Fruit fly (Drosophila melanogaster): ENCODE results near the gene CG2772.

Gene CG2772

DNA sequence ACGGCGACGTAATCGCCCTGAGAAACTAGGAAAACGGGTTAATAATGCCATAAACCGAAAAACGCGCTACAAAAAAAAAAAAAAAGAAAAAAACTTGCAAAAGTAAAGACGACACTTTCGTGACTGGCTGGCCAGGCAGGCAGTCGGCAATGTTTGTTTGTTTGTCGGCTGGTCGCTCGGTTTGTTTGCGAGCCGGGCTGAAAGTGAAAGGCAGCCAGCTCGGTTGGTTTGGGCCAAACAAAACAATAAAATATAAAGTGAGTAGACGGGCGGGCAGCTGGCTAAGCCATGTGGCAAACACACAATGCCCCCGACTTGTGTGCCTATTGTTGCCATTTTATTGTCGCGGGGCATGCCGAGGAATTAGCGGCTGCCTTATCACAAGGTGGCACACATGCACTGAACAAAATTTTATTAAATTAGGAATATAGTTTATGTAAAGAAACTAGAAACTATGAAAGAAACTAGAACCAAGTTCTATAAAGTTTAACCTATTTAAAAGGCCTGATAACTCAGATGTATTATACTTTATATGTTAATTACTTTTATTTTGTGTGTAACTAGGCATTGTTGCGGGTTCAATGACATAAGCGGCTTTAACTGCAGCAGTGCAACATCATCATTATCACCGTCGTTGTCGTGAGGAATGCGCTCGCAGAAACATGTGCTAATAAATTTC is 17.2 kb upstream of the CG2772 start (continued):
- no peak for TF ChIP-seq CG6792 (GFP tag; optimal IDR thresholded peaks at IDR 0.05)
- TF ChIP-seq CG34406 (GFP tag; optimal IDR thresholded peaks at IDR 0.05): no peak
- TF ChIP-seq OdsH (GFP tag; optimal IDR thresholded peaks at IDR 0.05): peak; percentile 8
- TF ChIP-seq CG3032 (tag; optimal IDR thresholded peaks at IDR 0.05): no peak
- TF ChIP-seq salr (GFP tag; optimal IDR thresholded peaks at IDR 0.05): no peak
- TF ChIP-seq Sox14 (GFP tag; optimal IDR thresholded peaks at IDR 0.05): no peak

DNA sequence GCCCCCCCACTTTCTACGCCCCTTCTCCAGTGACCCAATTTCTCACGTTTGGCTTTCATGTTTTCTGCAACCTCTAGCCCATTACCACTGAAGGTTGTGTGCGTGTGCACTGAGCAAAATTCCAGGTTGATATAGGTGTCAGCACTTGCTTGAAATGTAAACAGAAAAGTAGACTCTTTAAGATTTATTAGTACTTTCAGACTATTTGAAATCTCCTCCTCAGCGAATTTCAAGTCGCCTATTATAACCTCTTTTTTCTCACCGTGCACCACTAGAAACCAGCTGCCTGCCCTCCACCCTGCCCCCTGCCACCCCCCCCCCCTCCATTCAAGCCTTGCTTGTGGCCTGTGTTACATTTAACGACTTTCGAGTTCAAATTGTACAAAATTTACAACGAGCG is 10.7 kb upstream of the CG2772 start:
- no peak for TF ChIP-seq acj6 (GFP tag; optimal IDR thresholded peaks at IDR 0.05)
- TF ChIP-seq Hr38 (GFP tag; optimal IDR thresholded peaks at IDR 0.05): no peak
- TF ChIP-seq Met (GFP tag; optimal IDR thresholded peaks at IDR 0.05): no peak
- no peak for TF ChIP-seq Blimp-1 (GFP tag; optimal IDR thresholded peaks at IDR 0.05)
- TF ChIP-seq dsx (GFP tag; optimal IDR thresholded peaks at IDR 0.05; ENCODE audit: poor library complexity, severe bottlenecking): no peak
- peak; percentile 30 for TF ChIP-seq dac (GFP tag; optimal IDR thresholded peaks at IDR 0.05)
- TF ChIP-seq OdsH (GFP tag; optimal IDR thresholded peaks at IDR 0.05): peak; percentile 13
- no peak for TF ChIP-seq CG8632 (GFP tag; optimal IDR thresholded peaks at IDR 0.05)
- TF ChIP-seq svp (GFP tag): peak; percentile 35
- TF ChIP-seq CG7368 (GFP tag; optimal IDR thresholded peaks at IDR 0.05): no peak
- TF ChIP-seq CG10631 (GFP tag; optimal IDR thresholded peaks at IDR 0.05): no peak
- no peak for TF ChIP-seq CG6854 (GFP tag; optimal IDR thresholded peaks at IDR 0.05)
- peak; percentile 42 for TF ChIP-seq CG6276 (GFP tag; optimal IDR thresholded peaks at IDR 0.05)
- TF ChIP-seq CG34406 (GFP tag; optimal IDR thresholded peaks at IDR 0.05): no peak
- peak; percentile 63 for TF ChIP-seq CG32006 (GFP tag; optimal IDR thresholded peaks at IDR 0.05)
- TF ChIP-seq Gug (GFP tag; IDR thresholded peaks at IDR 0.05): peak; percentile 38; the same call in 1 of the 2 replicates
- TF ChIP-seq CG6792 (GFP tag; optimal IDR thresholded peaks at IDR 0.05): no peak
- TF ChIP-seq Smox (GFP tag; optimal IDR thresholded peaks at IDR 0.05): no peak
- no peak for TF ChIP-seq Lpt (GFP tag; optimal IDR thresholded peaks at IDR 0.05)
- no peak; the same call in 1 of the 2 replicates for TF ChIP-seq CG11294 (GFP tag; IDR thresholded peaks at IDR 0.05)
- no peak for TF ChIP-seq CG8319 (GFP tag; optimal IDR thresholded peaks at IDR 0.05)
- TF ChIP-seq Hr4 (GFP tag; optimal IDR thresholded peaks at IDR 0.05): peak; percentile 63
- TF ChIP-seq Sox14 (GFP tag; optimal IDR thresholded peaks at IDR 0.05): no peak
- TF ChIP-seq CG3032 (tag; optimal IDR thresholded peaks at IDR 0.05): no peak
- TF ChIP-seq CG6163 (GFP tag; IDR thresholded peaks at IDR 0.05): peak; percentile 68
- no peak for TF ChIP-seq ss (GFP tag; optimal IDR thresholded peaks at IDR 0.05)
- TF ChIP-seq CG15336 (GFP tag; IDR thresholded peaks at IDR 0.05): peak; percentile 66
- no peak for TF ChIP-seq Hr39 (GFP tag; optimal IDR thresholded peaks at IDR 0.05)
- no peak for TF ChIP-seq CG6808 (GFP tag; optimal IDR thresholded peaks at IDR 0.05)
- TF ChIP-seq spab (GFP tag; optimal IDR thresholded peaks at IDR 0.05): no peak
- TF ChIP-seq eg (GFP tag; IDR thresholded peaks at IDR 0.05): peak; percentile 75; the same call in 2 of the 3 replicates
- TF ChIP-seq CG16779 (tag; optimal IDR thresholded peaks at IDR 0.05): no peak
- no peak for TF ChIP-seq CG10669 (GFP tag; optimal IDR thresholded peaks at IDR 0.05)
- TF ChIP-seq Eip78C (GFP tag): peak; percentile 32
- 0 out of 3 replicates have a peak, but pooled peaks have one; percentile 41 for TF ChIP-seq CG8119 (GFP tag; IDR thresholded peaks at IDR 0.05)
- TF ChIP-seq CG11762 (GFP tag; optimal IDR thresholded peaks at IDR 0.05; ENCODE audit: insufficient read depth): no peak

DNA sequence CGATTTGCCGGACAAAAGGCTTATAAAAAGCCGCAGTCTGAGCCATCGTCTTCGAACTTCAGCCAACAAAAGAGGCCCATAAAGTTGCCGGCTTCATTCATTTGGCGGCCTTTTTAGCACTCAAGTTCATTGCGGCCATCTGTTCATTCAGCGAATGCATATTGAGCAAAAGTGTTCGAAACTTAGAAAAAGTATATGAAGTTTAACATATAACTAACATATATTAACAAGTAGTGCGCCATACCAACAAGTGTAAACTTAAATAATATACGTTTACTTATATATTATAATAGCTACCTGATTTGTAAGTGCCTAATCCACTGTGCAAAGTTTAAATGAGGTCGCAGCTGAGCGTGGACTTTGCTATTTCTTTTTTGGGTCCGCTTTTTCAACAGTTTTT is 9.4 kb upstream of the CG2772 start:
- TF ChIP-seq CG4318 (GFP tag; optimal IDR thresholded peaks at IDR 0.05) (peak; percentile 4), OdsH (GFP tag; optimal IDR thresholded peaks at IDR 0.05) (peak; percentile 39), CG8119 (GFP tag; IDR thresholded peaks at IDR 0.05) (peak; percentile 68), CG15336 (GFP tag; IDR thresholded peaks at IDR 0.05) (peak; percentile 29; the same call in 1 of the 2 replicates), cyc (GFP tag; optimal IDR thresholded peaks at IDR 0.05) (no peak), Eip78C (GFP tag) (peak; percentile 67), net (GFP tag; optimal IDR thresholded peaks at IDR 0.05) (peak; percentile 6), Sox15 (GFP tag; optimal IDR thresholded peaks at IDR 0.05) (no peak), ss (GFP tag; optimal IDR thresholded peaks at IDR 0.05) (no peak), Hr4 (GFP tag; optimal IDR thresholded peaks at IDR 0.05) (peak; percentile 38), CG8319 (GFP tag; optimal IDR thresholded peaks at IDR 0.05) (no peak), CG16779 (tag; optimal IDR thresholded peaks at IDR 0.05) (no peak), Smox (GFP tag; optimal IDR thresholded peaks at IDR 0.05) (no peak), CG6792 (GFP tag; optimal IDR thresholded peaks at IDR 0.05) (no peak), achi (GFP tag; optimal IDR thresholded peaks at IDR 0.05) (peak; percentile 29), fd85E (GFP tag; optimal IDR thresholded peaks at IDR 0.05) (no peak), Hr38 (GFP tag; optimal IDR thresholded peaks at IDR 0.05) (no peak), topi (GFP tag; optimal IDR thresholded peaks at IDR 0.05) (no peak), Hr39 (GFP tag; optimal IDR thresholded peaks at IDR 0.05) (no peak), eg (GFP tag; IDR thresholded peaks at IDR 0.05) (peak; percentile 28; the same call in 1 of the 3 replicates), CG31627 (GFP tag; optimal IDR thresholded peaks at IDR 0.05) (no peak), Gug (GFP tag; IDR thresholded peaks at IDR 0.05) (no peak), Lpt (GFP tag; optimal IDR thresholded peaks at IDR 0.05) (no peak), CG6163 (GFP tag; IDR thresholded peaks at IDR 0.05) (peak; percentile 52; the same call in 2 of the 3 replicates), dac (GFP tag; optimal IDR thresholded peaks at IDR 0.05) (peak; percentile 43)
